Worm (Caenorhabditis elegans) whole organism, L4/young adult: ENCODE data around the gene gpa-7.

Source experiments
- W03F9.2 ChIP-seq: fragments of 150-350 bp; optimal IDR thresholded peaks from 2 replicates; lab custom pipeline; 2014; ENCODE audit warnings: missing biosample characterization, missing genetic modification characterization
- him-1 ChIP-seq: sonication (generic microtip); optimal IDR thresholded peaks from 2 replicates; lab custom pipeline; 2016; ENCODE audit warnings: missing genotype, missing genetic modification reagents, missing genetic modification characterization, missing compliant biosample characterization

DNA sequence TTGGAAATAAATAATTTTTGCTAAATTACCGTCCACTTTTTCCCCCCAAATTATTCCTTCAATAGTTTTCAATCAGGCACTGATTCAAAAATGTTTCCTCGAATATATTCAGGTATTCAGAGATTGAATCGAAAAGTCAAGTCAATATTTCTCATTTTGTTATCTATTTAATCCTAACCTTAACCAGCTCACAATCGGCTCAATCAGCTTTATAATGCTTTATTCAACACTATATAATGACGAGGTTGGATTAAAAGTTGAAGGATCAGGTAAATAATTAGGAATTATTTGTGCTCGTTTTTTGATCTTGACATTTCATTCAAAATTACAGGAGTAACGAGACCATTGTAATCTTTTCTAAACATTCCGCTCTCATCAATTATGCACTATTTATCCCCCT lies 26.7 kb downstream of the gpa-7 start:
- TF ChIP-seq him-1 (tag; lab: Kevin White, UChicago): no peak
- TF ChIP-seq W03F9.2: no peak
